Worm (Caenorhabditis elegans): ENCODE data around the gene C23H5.8.

C23H5.8 gene

DNA sequence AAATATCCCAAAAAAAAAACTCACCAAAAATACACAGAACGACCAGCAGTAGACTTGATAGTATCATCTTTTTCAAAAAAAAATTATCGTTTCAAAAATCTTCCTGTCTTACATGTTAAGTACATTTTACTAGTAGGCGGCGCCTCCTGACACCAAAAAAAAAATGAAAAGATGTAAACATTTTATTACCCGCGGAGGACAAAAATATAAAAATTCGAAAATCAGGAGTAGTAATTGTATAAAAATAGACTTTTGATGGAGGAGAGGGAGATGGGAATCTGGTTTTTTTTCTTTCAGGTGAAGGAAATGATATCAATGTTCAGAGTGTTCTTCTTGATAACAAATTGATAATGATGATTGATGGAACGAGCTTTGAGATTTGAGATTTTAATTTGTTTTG, 10.4 kb downstream of the C23H5.8 start, which contains the start of gene C23H5.15:
TSS of gene C23H5.15 (minus strand) at position 101 of the 400 bp plus-strand sequence.
- TF ChIP-seq elt-1 (tag; optimal IDR thresholded peaks at IDR 0.05; ENCODE audit: borderline replicate concordance, insufficient read depth) (no peak), nhr-2 (tag; optimal IDR thresholded peaks at IDR 0.05) (no peak), ceh-43 (GFP tag; optimal IDR thresholded peaks at IDR 0.05) (no peak), ham-2 (GFP tag; optimal IDR thresholded peaks at IDR 0.05) (no peak), ceh-39 (tag; optimal IDR thresholded peaks at IDR 0.05) (no peak), lsy-2 (tag; optimal IDR thresholded peaks at IDR 0.05) (no peak), hlh-1 (tag; optimal IDR thresholded peaks at IDR 0.05) (no peak), flh-1 (GFP tag; optimal IDR thresholded peaks at IDR 0.05) (no peak), nhr-12 (tag; optimal IDR thresholded peaks at IDR 0.05) (no peak), pha-4 (tag; optimal IDR thresholded peaks at IDR 0.05) (no peak), tbx-8 (GFP tag; optimal IDR thresholded peaks at IDR 0.05) (no peak), unc-39 (tag; optimal IDR thresholded peaks at IDR 0.05) (no peak), lin-13 (tag; optimal IDR thresholded peaks at IDR 0.05) (no peak), snpc-4 (tag; optimal IDR thresholded peaks at IDR 0.05) (no peak), sem-2 (GFP tag; optimal IDR thresholded peaks at IDR 0.05) (no peak), unc-62 (GFP tag; optimal IDR thresholded peaks at IDR 0.05) (no peak), drap-1 (GFP tag; optimal IDR thresholded peaks at IDR 0.05) (no peak), nhr-76 (tag; optimal IDR thresholded peaks at IDR 0.05) (no peak)

- TF ChIP-seq elt-3 (tag; optimal IDR thresholded peaks at IDR 0.05): no peak
- TF ChIP-seq ztf-11 (tag; optimal IDR thresholded peaks at IDR 0.05): no peak
- TF ChIP-seq unc-62 (GFP tag; optimal IDR thresholded peaks at IDR 0.05): no peak
- no peak for TF ChIP-seq mep-1 (tag; optimal IDR thresholded peaks at IDR 0.05)
- no peak for TF ChIP-seq M03D4.4 (tag; optimal IDR thresholded peaks at IDR 0.05)
- TF ChIP-seq nhr-76 (tag; optimal IDR thresholded peaks at IDR 0.05): no peak
- no peak for TF ChIP-seq snpc-4 (tag; optimal IDR thresholded peaks at IDR 0.05)
- TF ChIP-seq pha-4 (tag; optimal IDR thresholded peaks at IDR 0.05): no peak
- TF ChIP-seq sem-2 (GFP tag; optimal IDR thresholded peaks at IDR 0.05): no peak
These were observed 13.4 kb downstream of the C23H5.8 start, which contains the start of gene C23H5.11 for ce11 chrIV:2099771-2100170. Gene C23H5.11 (minus strand): TSS chrIV:2099871.

DNA sequence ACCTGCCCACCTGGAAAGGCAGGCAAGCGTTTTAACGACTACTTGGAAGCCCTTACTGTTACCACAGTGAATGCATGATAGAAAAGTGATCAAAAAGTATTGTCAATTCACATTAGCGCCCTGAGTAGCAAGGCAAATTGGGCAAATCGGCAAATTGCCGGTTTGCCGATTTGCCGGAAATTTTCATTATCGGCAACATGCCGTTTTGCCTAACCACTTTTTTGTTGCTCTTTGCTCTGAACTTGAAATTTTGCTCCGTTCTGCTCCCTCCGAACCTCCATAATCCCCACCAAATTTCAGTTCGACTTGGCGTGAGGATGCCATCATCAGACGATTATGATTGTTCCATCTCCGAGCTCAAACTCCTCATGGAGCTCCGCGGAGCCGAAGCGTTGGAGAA, 29.5 kb downstream of the C23H5.8 start, which contains the start of gene mca-2:
TSS of gene mca-2 (plus strand) at position 301 of the 400 bp plus-strand sequence.
- TF ChIP-seq ceh-83 (GFP tag; optimal IDR thresholded peaks at IDR 0.05) (no peak), mls-2 (tag; optimal IDR thresholded peaks at IDR 0.05) (no peak), unc-39 (tag; optimal IDR thresholded peaks at IDR 0.05) (no peak), snpc-4 (tag; optimal IDR thresholded peaks at IDR 0.05) (no peak), cnd-1 (tag; optimal IDR thresholded peaks at IDR 0.05) (no peak), elt-1 (tag; optimal IDR thresholded peaks at IDR 0.05; ENCODE audit: borderline replicate concordance, insufficient read depth) (no peak), ztf-11 (tag; optimal IDR thresholded peaks at IDR 0.05) (no peak), ces-1 (GFP tag; optimal IDR thresholded peaks at IDR 0.05) (no peak), drap-1 (GFP tag; optimal IDR thresholded peaks at IDR 0.05) (no peak), nhr-2 (tag; optimal IDR thresholded peaks at IDR 0.05) (no peak), nhr-28 (tag; optimal IDR thresholded peaks at IDR 0.05) (no peak), nhr-12 (tag; optimal IDR thresholded peaks at IDR 0.05) (no peak), zip-8 (tag; optimal IDR thresholded peaks at IDR 0.05) (no peak), tbx-8 (GFP tag; optimal IDR thresholded peaks at IDR 0.05) (no peak), unc-120 (tag; optimal IDR thresholded peaks at IDR 0.05; ENCODE audit: poor library complexity, severe bottlenecking) (no peak), lin-32 (GFP tag; optimal IDR thresholded peaks at IDR 0.05) (no peak), ham-2 (GFP tag; optimal IDR thresholded peaks at IDR 0.05) (no peak)

DNA sequence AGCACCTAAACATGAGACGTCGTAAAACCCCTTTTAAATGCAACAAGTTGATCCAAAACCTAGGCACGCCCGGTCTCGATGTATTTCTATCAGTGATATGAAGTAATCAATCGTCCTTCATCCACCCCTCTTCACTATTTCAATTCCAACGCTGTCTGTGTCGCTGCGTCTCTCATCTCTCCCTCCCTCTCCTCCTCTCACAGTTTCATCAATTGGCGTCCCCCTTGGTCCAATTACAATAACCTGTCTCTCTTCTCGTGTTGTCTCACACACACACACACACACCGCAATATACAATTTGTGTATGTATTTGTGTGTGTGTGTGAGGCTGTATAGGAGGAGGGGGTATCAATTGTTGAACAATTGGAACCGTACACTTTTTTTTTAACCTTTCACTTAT, 30.1 kb downstream of the C23H5.8 start:
- TF ChIP-seq drap-1 (GFP tag; optimal IDR thresholded peaks at IDR 0.05) (peak; percentile 24), lin-32 (GFP tag; optimal IDR thresholded peaks at IDR 0.05) (no peak)

DNA sequence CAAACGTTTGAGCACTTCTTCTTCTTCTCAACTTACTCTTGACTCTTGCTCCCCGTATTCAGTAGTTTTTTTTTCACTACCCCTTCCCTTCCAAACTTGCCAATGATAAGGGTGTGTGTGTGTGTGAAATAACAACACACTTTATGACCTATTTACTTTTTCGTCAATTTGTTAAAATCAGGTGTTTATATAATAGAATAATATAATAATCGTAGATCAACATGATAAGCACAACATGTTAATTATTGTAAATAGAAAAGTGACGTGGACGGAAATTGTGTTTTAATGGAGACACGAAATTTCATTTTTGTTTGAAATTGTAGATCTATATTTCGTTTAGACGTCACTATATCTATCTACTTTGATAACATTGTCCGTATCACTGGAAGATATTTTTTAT, 32.9 kb downstream of the C23H5.8 start:
- TF ChIP-seq mab-5 (tag; optimal IDR thresholded peaks at IDR 0.05): no peak
- no peak for TF ChIP-seq sem-2 (GFP tag; optimal IDR thresholded peaks at IDR 0.05)
- no peak for TF ChIP-seq blmp-1 (tag; optimal IDR thresholded peaks at IDR 0.05)
- no peak for TF ChIP-seq ceh-39 (tag; optimal IDR thresholded peaks at IDR 0.05)
- TF ChIP-seq cnd-1 (tag; optimal IDR thresholded peaks at IDR 0.05): no peak
- TF ChIP-seq nhr-28 (tag; optimal IDR thresholded peaks at IDR 0.05): no peak
- TF ChIP-seq ceh-83 (GFP tag; optimal IDR thresholded peaks at IDR 0.05): no peak
- no peak for TF ChIP-seq bed-3 (GFP tag; optimal IDR thresholded peaks at IDR 0.05)
- TF ChIP-seq nhr-2 (tag; optimal IDR thresholded peaks at IDR 0.05): no peak
- TF ChIP-seq mep-1 (tag; optimal IDR thresholded peaks at IDR 0.05): no peak
- no peak for TF ChIP-seq elt-3 (tag; optimal IDR thresholded peaks at IDR 0.05)
- TF ChIP-seq sptf-1 (tag; optimal IDR thresholded peaks at IDR 0.05): no peak
- TF ChIP-seq M03D4.4 (tag; optimal IDR thresholded peaks at IDR 0.05): no peak
- no peak for TF ChIP-seq nhr-237 (tag; optimal IDR thresholded peaks at IDR 0.05)
- TF ChIP-seq flh-1 (GFP tag; optimal IDR thresholded peaks at IDR 0.05): no peak
- TF ChIP-seq unc-120 (tag; optimal IDR thresholded peaks at IDR 0.05; ENCODE audit: poor library complexity, severe bottlenecking): no peak
- TF ChIP-seq lin-32 (GFP tag; optimal IDR thresholded peaks at IDR 0.05): no peak
- TF ChIP-seq drap-1 (GFP tag; optimal IDR thresholded peaks at IDR 0.05): no peak
